Worm (Caenorhabditis elegans) whole organism, L2 larva: ENCODE measurements around the gene ZK1073.2.
A peak's percentile ranks its signal among the peaks of the same experiment; 100 is the strongest.

Experiments used
- ama-1 ChIP-seq: fragments of 150-350 bp; optimal IDR thresholded peaks from 2 replicates; lab custom pipeline; 2018; ENCODE audit warnings: inconsistent platforms
- ceh-82 ChIP-seq: fragments of 150-350 bp; optimal IDR thresholded peaks from 2 replicates; lab custom pipeline; 2014; ENCODE audit warnings: missing biosample characterization, missing genetic modification characterization
- nhr-21 ChIP-seq: fragments of 150-350 bp; optimal IDR thresholded peaks from 2 replicates; lab custom pipeline; 2014; ENCODE audit warnings: missing biosample characterization, missing genetic modification characterization
- ztf-11 ChIP-seq: sonication (generic microtip); optimal IDR thresholded peaks from 2 replicates; lab custom pipeline; 2017; ENCODE audit warnings: missing biosample characterization, missing genetic modification characterization

DNA sequence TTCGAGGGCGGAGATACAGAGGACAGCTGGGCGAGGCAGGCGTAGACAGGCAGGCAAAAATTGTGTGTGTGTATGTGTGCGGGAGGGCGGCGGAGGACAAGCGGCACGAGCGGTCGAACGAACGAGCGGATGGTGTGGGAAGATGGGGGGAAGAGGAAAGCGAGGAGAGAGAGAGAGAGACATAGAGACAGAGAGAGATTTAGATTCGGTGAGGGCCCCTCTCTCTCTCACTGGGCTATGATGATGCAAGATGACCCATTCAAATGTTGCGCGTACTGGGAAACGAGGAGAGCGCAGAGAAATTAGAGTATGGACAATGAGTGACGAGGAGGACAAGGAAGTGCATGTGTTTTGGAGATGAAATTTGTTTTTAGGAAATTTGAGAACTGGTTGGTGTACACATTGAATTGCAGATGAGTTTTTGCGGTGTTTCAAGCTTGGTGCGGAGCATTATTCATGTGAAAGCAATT lies 44.3 kb downstream of the ZK1073.2 start:
- TF ChIP-seq ama-1 (lab: Kevin White, UChicago) (no peak), ceh-82 (tag; lab: Kevin White, UChicago) (peak; percentile 69), nhr-21 (tag; lab: Kevin White, UChicago) (peak; percentile 82), ztf-11 (peak; percentile 60)
